Worm (Caenorhabditis elegans) whole organism, L4 larva: ENCODE results near the gene F59B10.3.
A peak's percentile ranks its signal among the peaks of the same experiment; 100 is the strongest.

Experiments used
- D1046.2 ChIP-seq: fragments of 200-800 bp; sonication (Bioruptor generic); IDR thresholded peaks from 2 replicates; pipeline ENCODE4 v1.3.6; 2022; ENCODE audit warnings: missing genetic modification characterization, missing compliant biosample characterization
- F10B5.3 ChIP-seq: sonication (generic microtip); optimal IDR thresholded peaks from 2 replicates; lab custom pipeline; 2016; ENCODE audit warnings: mild to moderate bottlenecking, missing genetic modification characterization, missing compliant biosample characterization
- F37D6.2 ChIP-seq: sonication (generic microtip); optimal IDR thresholded peaks from 2 replicates; lab custom pipeline; 2016; ENCODE audit warnings: mild to moderate bottlenecking, missing genetic modification characterization, missing compliant biosample characterization
- F44E2.7 ChIP-seq: fragments of 200-800 bp; sonication (Bioruptor generic); IDR thresholded peaks from 2 replicates; pipeline ENCODE4 v2.1.2; 2022; ENCODE audit warnings: missing genetic modification characterization, missing compliant biosample characterization
- F49E8.2 ChIP-seq: sonication (generic microtip); optimal IDR thresholded peaks from 2 replicates; lab custom pipeline; 2016; ENCODE audit warnings: missing compliant biosample characterization, mild to moderate bottlenecking, missing genetic modification characterization, borderline replicate concordance
- R02D3.7 ChIP-seq: fragments of 150-350 bp; sonication (generic microtip); optimal IDR thresholded peaks from 3 replicates; lab custom pipeline; 2014; ENCODE audit warnings: missing biosample characterization, missing genetic modification characterization
- T20F7.1 ChIP-seq: fragments of 200-800 bp; sonication (Bioruptor generic); optimal IDR thresholded peaks from 2 replicates; lab custom pipeline; 2018; ENCODE audit warnings: mild to moderate bottlenecking, missing genetic modification characterization, missing compliant biosample characterization
- T26A8.4 ChIP-seq: fragments of 200-800 bp; sonication (Bioruptor generic); IDR thresholded peaks from 2 replicates; pipeline ENCODE4 v1.3.6; 2022; ENCODE audit warnings: missing genetic modification characterization, missing compliant biosample characterization
- Y5F2A.4 ChIP-seq: fragments of 200-800 bp; sonication (Bioruptor generic); optimal IDR thresholded peaks from 2 replicates; lab custom pipeline; 2018; ENCODE audit warnings: mild to moderate bottlenecking, missing genetic modification characterization, missing compliant biosample characterization
- aha-1 ChIP-seq: fragments of 150-350 bp; peaks from one replicate; lab custom pipeline; 2014; ENCODE audit warnings: missing biosample characterization, missing genetic modification characterization
- arid-1 ChIP-seq: fragments of 200-800 bp; sonication (Bioruptor generic); conservative IDR thresholded peaks from 2 replicates; pipeline ENCODE4 v1.3.6; 2022; ENCODE audit warnings: missing genetic modification reagents, missing genetic modification characterization, missing compliant biosample characterization
- attf-4 ChIP-seq: sonication (generic microtip); optimal IDR thresholded peaks from 3 replicates; lab custom pipeline; 2017; ENCODE audit warnings: missing biosample characterization, missing genetic modification characterization
- ceh-20 ChIP-seq: fragments of 200-800 bp; sonication (Bioruptor generic); IDR thresholded peaks from 2 replicates; pipeline ENCODE4 v1.3.6; 2022; ENCODE audit warnings: missing genetic modification reagents, missing genetic modification characterization, missing compliant biosample characterization
- ceh-28 ChIP-seq: fragments of 150-350 bp; optimal IDR thresholded peaks from 2 replicates; lab custom pipeline; 2014; ENCODE audit warnings: missing biosample characterization, missing genetic modification reagents, missing genetic modification characterization
- ceh-44 ChIP-seq: fragments of 200-800 bp; sonication (Bioruptor generic); IDR thresholded peaks from 2 replicates; pipeline ENCODE4 v1.3.6; 2022; ENCODE audit warnings: missing genetic modification reagents, missing genetic modification characterization, missing compliant biosample characterization
- ceh-62 ChIP-seq: sonication (generic microtip); optimal IDR thresholded peaks from 2 replicates; lab custom pipeline; 2017; ENCODE audit warnings: missing biosample characterization, missing genetic modification characterization
- cey-2 ChIP-seq: sonication (generic microtip); optimal IDR thresholded peaks from 3 replicates; lab custom pipeline; 2017; ENCODE audit warnings: missing genetic modification characterization, mild to moderate bottlenecking, missing compliant biosample characterization, antibody characterized with exemption, borderline replicate concordance; ENCODE audit not compliant: insufficient read depth
- ctbp-1 ChIP-seq: fragments of 200-800 bp; sonication (Bioruptor generic); IDR thresholded peaks from 2 replicates; pipeline ENCODE4 v1.3.6; 2022; ENCODE audit warnings: missing genetic modification reagents, missing genetic modification characterization, missing compliant biosample characterization
- daf-12 ChIP-seq: fragments of 150-350 bp; optimal IDR thresholded peaks from 2 replicates; lab custom pipeline; 2014; ENCODE audit warnings: missing biosample characterization, missing genetic modification reagents, missing genetic modification characterization
- daf-16 ChIP-seq, 3 experiments: sonication (generic microtip); optimal IDR thresholded peaks; 2 replicates each; lab custom pipeline; 2016 to 2017; ENCODE audit warnings: missing genetic modification characterization in 3 of 3, missing genetic modification reagents in 3 of 3, mild to moderate bottlenecking in 2 of 3, missing compliant biosample characterization in 2 of 3, missing biosample characterization in 1 of 3, moderate library complexity in 1 of 3
- daf-19 ChIP-seq: fragments of 200-800 bp; sonication (Bioruptor generic); conservative IDR thresholded peaks from 2 replicates; pipeline ENCODE4 v1.3.6; 2022; ENCODE audit warnings: missing genetic modification characterization, missing compliant biosample characterization
- dpl-1 ChIP-seq: fragments of 150-350 bp; optimal IDR thresholded peaks from 2 replicates; lab custom pipeline; 2014; ENCODE audit warnings: missing biosample characterization, missing genetic modification reagents, missing genetic modification characterization
- fos-1 ChIP-seq: fragments of 150-350 bp; optimal IDR thresholded peaks from 2 replicates; lab custom pipeline; 2014; ENCODE audit warnings: missing biosample characterization, missing genetic modification characterization
- hlh-11 ChIP-seq: fragments of 200-800 bp; sonication (Bioruptor generic); optimal IDR thresholded peaks from 2 replicates; lab custom pipeline; 2018; ENCODE audit warnings: mild to moderate bottlenecking, missing genetic modification characterization, missing compliant biosample characterization
- hlh-30 ChIP-seq: sonication (generic microtip); optimal IDR thresholded peaks from 2 replicates; lab custom pipeline; 2017; ENCODE audit warnings: antibody characterized with exemption, mild to moderate bottlenecking, missing genetic modification characterization, missing compliant biosample characterization; ENCODE audit not compliant: insufficient read depth
- lim-7 ChIP-seq: fragments of 200-800 bp; sonication (Bioruptor generic); IDR thresholded peaks from 2 replicates; pipeline ENCODE4 v1.3.6; 2022; ENCODE audit warnings: missing genetic modification characterization, missing compliant biosample characterization
- lin-13 ChIP-seq: fragments of 150-350 bp; optimal IDR thresholded peaks from 2 replicates; lab custom pipeline; 2014; ENCODE audit warnings: missing biosample characterization, missing genetic modification reagents, missing genetic modification characterization
- lsy-2 ChIP-seq, 2 experiments: fragments of 150-350 bp in 1 of 2; sonication (generic microtip) in 1 of 2; optimal IDR thresholded peaks; 2 replicates each; lab custom pipeline; 2014 to 2017; ENCODE audit warnings: missing biosample characterization in 2 of 2, missing genetic modification characterization in 2 of 2
- madf-9 ChIP-seq: fragments of 200-800 bp; sonication (Bioruptor generic); conservative IDR thresholded peaks from 2 replicates; pipeline ENCODE4 v1.3.6; 2022; ENCODE audit warnings: missing genetic modification reagents, missing genetic modification characterization, missing compliant biosample characterization
- mdl-1 ChIP-seq, 2 experiments: fragments of 150-350 bp in 1 of 2; sonication (generic microtip) in 1 of 2; optimal IDR thresholded peaks; 2 replicates each; lab custom pipeline; 2014 to 2017; ENCODE audit warnings: missing biosample characterization in 2 of 2, missing genetic modification characterization in 2 of 2
- mep-1 ChIP-seq: fragments of 150-350 bp; sonication (generic microtip); optimal IDR thresholded peaks from 3 replicates; lab custom pipeline; 2014; ENCODE audit warnings: missing biosample characterization, missing genetic modification characterization
- mxl-3 ChIP-seq: fragments of 200-800 bp; sonication (Bioruptor generic); optimal IDR thresholded peaks from 2 replicates; lab custom pipeline; 2018; ENCODE audit warnings: mild to moderate bottlenecking, missing genetic modification characterization, missing compliant biosample characterization
- nhr-10 ChIP-seq: fragments of 150-350 bp; optimal IDR thresholded peaks from 2 replicates; lab custom pipeline; 2014; ENCODE audit warnings: missing biosample characterization, missing genetic modification characterization
- nhr-102 ChIP-seq: sonication (generic microtip); optimal IDR thresholded peaks from 2 replicates; lab custom pipeline; 2016; ENCODE audit warnings: mild to moderate bottlenecking, missing genetic modification characterization, moderate library complexity, missing compliant biosample characterization
- nhr-25 ChIP-seq: sonication (generic microtip); optimal IDR thresholded peaks from 2 replicates; lab custom pipeline; 2017; ENCODE audit warnings: missing genetic modification characterization, mild to moderate bottlenecking, missing compliant biosample characterization, antibody characterized with exemption, moderate library complexity, borderline replicate concordance; ENCODE audit not compliant: insufficient read depth
- nhr-48 ChIP-seq: sonication (generic microtip); optimal IDR thresholded peaks from 2 replicates; lab custom pipeline; 2016; ENCODE audit warnings: mild to moderate bottlenecking, missing genetic modification characterization, missing compliant biosample characterization
- nhr-6 ChIP-seq: fragments of 150-350 bp; optimal IDR thresholded peaks from 2 replicates; lab custom pipeline; 2014; ENCODE audit warnings: missing biosample characterization, missing genetic modification characterization
- pha-4 ChIP-seq, 2 experiments: fragments of 150-350 bp in 1 of 2; fragments of 200-800 bp in 1 of 2; sonication (Bioruptor generic) in 1 of 2; IDR thresholded peaks in 1 of 2; optimal IDR thresholded peaks in 1 of 2; 2 replicates each; pipeline versions ENCODE4 v1.3.6 to Lab custom; 2014 to 2022; ENCODE audit warnings: missing genetic modification characterization in 2 of 2, missing genetic modification reagents in 2 of 2, missing biosample characterization in 1 of 2, missing compliant biosample characterization in 1 of 2
- php-3 ChIP-seq: fragments of 200-800 bp; sonication (Bioruptor generic); IDR thresholded peaks from 2 replicates; pipeline ENCODE4 v1.3.6; 2022; ENCODE audit warnings: missing genetic modification reagents, missing genetic modification characterization, missing compliant biosample characterization
- saeg-2 ChIP-seq: fragments of 200-800 bp; sonication (Bioruptor generic); IDR thresholded peaks from 2 replicates; pipeline ENCODE4 v1.3.6; 2022; ENCODE audit warnings: missing genetic modification reagents, missing genetic modification characterization, missing compliant biosample characterization
- sdz-12 ChIP-seq: fragments of 200-800 bp; sonication (Bioruptor generic); optimal IDR thresholded peaks from 2 replicates; lab custom pipeline; 2018; ENCODE audit warnings: mild to moderate bottlenecking, missing genetic modification characterization, missing compliant biosample characterization
- skn-1 ChIP-seq: fragments of 150-350 bp; optimal IDR thresholded peaks from 2 replicates; lab custom pipeline; 2014; ENCODE audit warnings: missing biosample characterization, missing genetic modification characterization
- spr-1 ChIP-seq: sonication (generic microtip); optimal IDR thresholded peaks from 2 replicates; lab custom pipeline; 2016; ENCODE audit warnings: mild to moderate bottlenecking, missing genetic modification characterization, missing compliant biosample characterization
- unc-39 ChIP-seq: sonication (generic microtip); optimal IDR thresholded peaks from 2 replicates; lab custom pipeline; 2017; ENCODE audit warnings: missing biosample characterization, missing genetic modification characterization
- unc-62 ChIP-seq, 3 experiments: fragments of 150-350 bp in 1 of 3; sonication (generic microtip); optimal IDR thresholded peaks in 2 of 3; peaks in 1 of 3; 1 replicate in 1 of 3; 2 replicates in 2 of 3; lab custom pipeline; 2014 to 2017; ENCODE audit warnings: missing biosample characterization in 3 of 3, missing genetic modification characterization in 3 of 3, missing genetic modification reagents in 3 of 3, missing genotype in 1 of 3
- vab-7 ChIP-seq: fragments of 200-800 bp; sonication (Bioruptor generic); IDR thresholded peaks from 2 replicates; pipeline ENCODE4 v1.3.6; 2022; ENCODE audit warnings: missing genetic modification reagents, missing genetic modification characterization, missing compliant biosample characterization
- zfp-2 ChIP-seq: sonication (generic microtip); optimal IDR thresholded peaks from 2 replicates; lab custom pipeline; 2016; ENCODE audit warnings: mild to moderate bottlenecking, missing genetic modification characterization, missing compliant biosample characterization
- zip-2 ChIP-seq: fragments of 150-350 bp; optimal IDR thresholded peaks from 2 replicates; lab custom pipeline; 2014; ENCODE audit warnings: missing biosample characterization, missing genetic modification characterization
- ztf-11 ChIP-seq: fragments of 150-350 bp; optimal IDR thresholded peaks from 2 replicates; lab custom pipeline; 2014; ENCODE audit warnings: missing biosample characterization, missing genetic modification characterization

F59B10.3 gene

DNA sequence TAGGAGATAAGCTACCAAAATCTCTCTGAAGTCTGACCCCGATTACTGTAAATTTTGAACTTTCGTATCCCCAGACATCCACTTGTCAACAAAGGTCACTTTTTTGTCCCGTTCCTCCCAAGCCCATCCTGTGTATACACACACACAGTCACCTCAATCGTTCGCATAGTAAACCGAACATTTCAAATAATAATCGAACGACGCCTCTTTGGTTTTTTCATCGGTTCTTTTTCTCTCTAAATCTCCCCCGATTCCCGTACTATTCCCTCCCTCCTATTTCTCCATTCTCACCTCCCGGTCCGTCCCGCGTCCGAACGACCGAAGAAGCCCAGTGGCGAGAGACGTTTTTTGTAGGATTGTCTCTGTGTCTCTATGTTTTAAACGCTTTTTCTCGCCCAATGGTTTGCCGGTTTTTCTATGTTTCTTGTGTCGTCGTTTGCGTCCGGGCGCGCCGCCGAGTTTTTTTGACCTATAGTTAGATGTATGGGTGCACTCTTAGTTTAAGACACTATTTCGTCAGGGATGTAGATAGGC lies 18.9 kb downstream of the F59B10.3 start (continued):
- TF ChIP-seq daf-16 (GFP tag; optimal IDR thresholded peaks at IDR 0.05; lab: Kevin White, UChicago) (no peak), daf-16 (tag; optimal IDR thresholded peaks at IDR 0.05; lab: Kevin White, UChicago) (no peak), mep-1 (tag; lab: Kevin White, UChicago) (peak; percentile 34), R02D3.7 (tag; lab: Kevin White, UChicago) (no peak), fos-1 (tag; lab: Kevin White, UChicago) (no peak), unc-39 (tag; lab: Kevin White, UChicago) (no peak), skn-1 (tag; lab: Kevin White, UChicago) (no peak), lin-13 (GFP tag; lab: Kevin White, UChicago) (no peak), hlh-30 (tag; lab: Kevin White, UChicago) (peak; percentile 4), arid-1 (0 out of 2 replicates have a peak, but pooled peaks have one; percentile 26), aha-1 (tag; lab: Kevin White, UChicago) (peak; percentile 69), nhr-6 (peak; percentile 33), F44E2.7 (GFP tag; lab: Robert Waterston, UW) (no peak), nhr-48 (tag; lab: Kevin White, UChicago) (peak; percentile 74), F37D6.2 (no peak), attf-4 (tag; lab: Kevin White, UChicago) (no peak), daf-12 (tag; lab: Kevin White, UChicago) (no peak), ctbp-1 (GFP tag; lab: Robert Waterston, UW) (no peak), ceh-20 (GFP tag; lab: Robert Waterston, UW) (peak; percentile 32; the same call in 1 of the 2 replicates), mdl-1 (tag; optimal IDR thresholded peaks at IDR 0.05; lab: Kevin White, UChicago) (peak in 1 of 2 experiments; percentile 58), mxl-3 (no peak), dpl-1 (GFP tag; lab: Kevin White, UChicago) (peak; percentile 4), madf-9 (no peak), php-3 (GFP tag; lab: Robert Waterston, UW) (no peak), unc-62 (GFP tag; optimal IDR thresholded peaks at IDR 0.05 in 1 of 2; lab: Kevin White, UChicago) (no peak), unc-62 (tag; optimal IDR thresholded peaks at IDR 0.05; lab: Kevin White, UChicago) (no peak), hlh-11 (tag; lab: Kevin White, UChicago) (peak; percentile 78), Y5F2A.4 (GFP tag; lab: Kevin White, UChicago) (no peak), daf-19 (no peak), spr-1 (tag; lab: Kevin White, UChicago) (peak; percentile 30), ztf-11 (tag; lab: Kevin White, UChicago) (no peak), T20F7.1 (GFP tag; lab: Kevin White, UChicago) (no peak), ceh-62 (tag; lab: Kevin White, UChicago) (no peak), nhr-10 (tag; lab: Kevin White, UChicago) (no peak), D1046.2 (GFP tag; lab: Robert Waterston, UW) (no peak), T26A8.4 (GFP tag; lab: Robert Waterston, UW) (no peak; the same call in 1 of the 2 replicates), saeg-2 (GFP tag; lab: Robert Waterston, UW) (no peak), F10B5.3 (no peak), lsy-2 (tag; optimal IDR thresholded peaks at IDR 0.05; lab: Kevin White, UChicago) (peak in 1 of 2 experiments; percentile 28), cey-2 (no peak), ceh-44 (no peak), F49E8.2 (tag; lab: Kevin White, UChicago) (no peak), sdz-12 (GFP tag; lab: Kevin White, UChicago) (no peak), zip-2 (tag; lab: Kevin White, UChicago) (no peak), lim-7 (no peak), pha-4 (GFP tag; IDR thresholded peaks at IDR 0.05; lab: Robert Waterston, UW) (no peak), pha-4 (tag; optimal IDR thresholded peaks at IDR 0.05; lab: Kevin White, UChicago) (peak; percentile 86), nhr-102 (tag; lab: Kevin White, UChicago) (no peak), ceh-28 (no peak), zfp-2 (no peak), vab-7 (GFP tag; lab: Robert Waterston, UW) (no peak), nhr-25 (tag; lab: Kevin White, UChicago) (no peak)
